Fruit fly (Drosophila melanogaster) whole organism, wandering third instar larva: Measurements from ENCODE around the gene CG43137.

Source experiments
- HLH106 ChIP-seq: fragments of 200-800 bp; optimal IDR thresholded peaks from 3 replicates; lab custom pipeline; 2019; ENCODE audit warnings: missing biosample characterization, mild to moderate bottlenecking, missing genetic modification characterization, moderate library complexity
- OdsH ChIP-seq: fragments of 200-800 bp; sonication (Bioruptor generic); optimal IDR thresholded peaks from 2 replicates; lab custom pipeline; 2016; ENCODE audit warnings: missing biosample characterization, mild to moderate bottlenecking, missing genetic modification characterization
- Rel ChIP-seq, 2 experiments: fragments of 200-800 bp; sonication (Bioruptor generic) in 1 of 2; optimal IDR thresholded peaks; 2 replicates in 1 of 2; 3 replicates in 1 of 2; lab custom pipeline; 2016 to 2019; ENCODE audit warnings: mild to moderate bottlenecking in 2 of 2, missing biosample characterization in 2 of 2, missing genetic modification characterization in 2 of 2, moderate library complexity in 1 of 2
- Sp1 ChIP-seq: fragments of 200-800 bp; sonication (Bioruptor generic); optimal IDR thresholded peaks from 3 replicates; lab custom pipeline; 2019; ENCODE audit warnings: missing biosample characterization, mild to moderate bottlenecking, missing genetic modification characterization, moderate library complexity
- Vsx2 ChIP-seq: fragments of 200-300, 225-300 bp; sonication (Bioruptor generic); optimal IDR thresholded peaks from 2 replicates; lab custom pipeline; 2018; ENCODE audit warnings: missing biosample characterization, missing genetic modification characterization; ENCODE audit not compliant: partially characterized antibody
- br ChIP-seq: fragments of 200-800 bp; sonication (Bioruptor generic); optimal IDR thresholded peaks from 2 replicates; lab custom pipeline; 2016; ENCODE audit warnings: missing biosample characterization, missing genetic modification characterization
- psq ChIP-seq: fragments of 200-800 bp; sonication (Bioruptor generic); optimal IDR thresholded peaks from 3 replicates; lab custom pipeline; 2017; ENCODE audit warnings: missing biosample characterization, mild to moderate bottlenecking, missing genetic modification characterization, moderate library complexity
- sage ChIP-seq: fragments of 200-800 bp; sonication (Bioruptor generic); optimal IDR thresholded peaks from 2 replicates; lab custom pipeline; 2016; ENCODE audit warnings: missing biosample characterization, mild to moderate bottlenecking, missing genetic modification characterization
- sv ChIP-seq: fragments of 200-800 bp; sonication (Bioruptor generic); optimal IDR thresholded peaks from 3 replicates; lab custom pipeline; 2016; ENCODE audit warnings: missing biosample characterization, missing genetic modification characterization

Gene CG43137

DNA sequence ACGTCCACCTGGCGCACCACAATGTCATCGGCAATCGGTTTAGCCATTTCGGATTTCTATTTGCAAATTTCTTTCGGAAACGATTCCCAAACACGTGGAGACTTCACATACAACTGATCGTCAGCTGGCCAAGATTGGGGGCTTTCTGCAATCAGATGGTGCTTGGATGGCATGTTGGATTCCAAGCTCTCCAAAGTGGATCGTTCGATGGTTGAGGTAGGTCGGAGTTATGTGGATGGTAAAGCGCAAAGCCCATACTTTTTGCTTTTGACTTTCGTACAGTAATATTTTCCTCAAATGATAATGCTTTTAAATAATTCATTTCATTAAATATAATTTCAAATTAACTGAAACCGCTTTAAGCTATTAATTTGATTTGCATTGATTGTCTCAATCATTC, 49.2 kb downstream of the CG43137 start, which contains the start of gene AgmNAT:
TSS of gene AgmNAT (minus strand) at position 101 of the 400 bp plus-strand sequence.
- no peak for TF ChIP-seq OdsH (GFP tag; lab: Kevin White, UChicago)
- TF ChIP-seq HLH106 = no peak
- no peak for TF ChIP-seq Vsx2
- no peak for TF ChIP-seq Sp1 (GFP tag; lab: Kevin White, UChicago)
- no peak for TF ChIP-seq sage (GFP tag; lab: Kevin White, UChicago)
- no peak for TF ChIP-seq sv (GFP tag; lab: Kevin White, UChicago)
- TF ChIP-seq Rel (GFP tag; optimal IDR thresholded peaks at IDR 0.05; lab: Kevin White, UChicago) = no peak
- no peak for TF ChIP-seq Rel (tag; optimal IDR thresholded peaks at IDR 0.05; lab: Kevin White, UChicago)
- no peak for TF ChIP-seq br
- no peak for TF ChIP-seq psq (GFP tag; lab: Kevin White, UChicago)
